Fruit fly (Drosophila melanogaster): ENCODE data around the gene CG15579.

The CG15579 gene

DNA sequence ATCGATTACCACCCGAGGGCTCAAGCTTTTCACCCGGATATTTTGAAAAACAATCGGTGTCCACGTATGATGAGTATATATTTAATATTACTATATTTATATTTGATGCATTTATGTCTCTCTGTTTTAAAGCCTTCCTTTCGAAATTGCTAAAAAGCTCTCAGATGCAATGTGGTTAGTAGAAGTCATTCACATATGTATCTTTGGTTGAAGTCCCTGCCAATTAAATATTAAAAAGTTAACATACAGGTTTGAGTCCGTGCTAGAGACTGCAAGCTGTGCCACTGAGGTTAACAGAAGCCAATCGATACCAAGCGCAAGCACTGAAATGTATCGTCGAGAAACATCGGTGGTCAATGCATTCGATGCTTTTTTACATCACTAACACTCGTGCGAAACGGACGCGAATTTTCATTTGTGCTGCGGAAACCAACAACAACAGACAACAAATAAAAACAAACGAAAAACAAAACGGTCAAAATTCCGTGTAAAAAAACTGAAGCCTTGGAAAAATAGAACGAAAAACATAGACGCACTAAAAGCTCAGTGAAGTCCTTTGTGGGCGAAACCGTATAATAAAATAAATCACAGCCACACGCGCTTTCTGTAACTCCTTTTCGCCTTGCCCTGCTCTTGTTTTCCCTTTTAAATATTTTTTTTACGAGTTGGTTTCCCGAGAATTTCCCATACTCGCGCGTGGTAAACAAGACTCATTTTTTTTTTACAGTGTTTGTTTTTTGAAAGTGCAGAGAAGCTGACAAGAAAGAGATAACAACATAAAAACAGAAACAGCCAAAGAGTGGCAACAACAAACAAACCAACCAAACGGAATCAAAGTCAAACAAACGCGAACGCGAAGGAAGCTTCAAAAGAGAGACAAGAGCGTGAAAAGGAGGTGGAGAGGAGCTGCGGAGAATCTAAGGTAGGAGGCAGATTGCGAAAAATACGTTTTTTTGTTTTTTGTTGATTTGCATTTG is 10.9 kb upstream of the CG15579 start, which contains the start of gene norpA (continued):
- TF ChIP-seq CG7839 (tag; optimal IDR thresholded peaks at IDR 0.05) (peak; percentile 1), wdn (GFP tag; IDR thresholded peaks at IDR 0.05) (no peak), bab2 (GFP tag; optimal IDR thresholded peaks at IDR 0.05) (peak; percentile 9), H15 (GFP tag; IDR thresholded peaks at IDR 0.05) (no peak), gce (GFP tag; IDR thresholded peaks at IDR 0.05) (no peak), CG3407 (GFP tag; optimal IDR thresholded peaks at IDR 0.05) (no peak), CG11696 (GFP tag; IDR thresholded peaks at IDR 0.05) (no peak), D19A (tag; optimal IDR thresholded peaks at IDR 0.05) (no peak), CG3065 (GFP tag; optimal IDR thresholded peaks at IDR 0.05) (no peak), CG7556 (GFP tag; optimal IDR thresholded peaks at IDR 0.05) (peak; percentile 35), Nf-YB (GFP tag; optimal IDR thresholded peaks at IDR 0.05) (no peak), ham (GFP tag; IDR thresholded peaks at IDR 0.05) (no peak), stwl (tag; optimal IDR thresholded peaks at IDR 0.05) (peak; percentile 82), gcm2 (GFP tag; optimal IDR thresholded peaks at IDR 0.05) (peak; percentile 22), Dek (tag; optimal IDR thresholded peaks at IDR 0.05) (no peak), CG14441 (GFP tag; IDR thresholded peaks at IDR 0.05) (no peak), CG8281 (tag; optimal IDR thresholded peaks at IDR 0.05) (no peak), pb (GFP tag; optimal IDR thresholded peaks at IDR 0.05) (no peak), CG10366 (GFP tag; IDR thresholded peaks at IDR 0.05) (no peak), H2.0 (GFP tag; IDR thresholded peaks at IDR 0.05) (no peak), jigr1 (GFP tag; IDR thresholded peaks at IDR 0.05) (no peak), CG3163 (GFP tag; optimal IDR thresholded peaks at IDR 0.05) (no peak), scrt (GFP tag; optimal IDR thresholded peaks at IDR 0.05) (no peak), onecut (GFP tag; IDR thresholded peaks at IDR 0.05) (no peak), klu (GFP tag; IDR thresholded peaks at IDR 0.05) (no peak), dpn (GFP tag; optimal IDR thresholded peaks at IDR 0.05) (peak in 1 of 2 experiments; percentile 19), grau (tag; optimal IDR thresholded peaks at IDR 0.05) (peak; percentile 25), danr (GFP tag; IDR thresholded peaks at IDR 0.05) (no peak), so (GFP tag; IDR thresholded peaks at IDR 0.05) (no peak), p53 (GFP tag; optimal IDR thresholded peaks at IDR 0.05) (no peak), CG17802 (tag; optimal IDR thresholded peaks at IDR 0.05) (no peak), CG9932 (GFP tag; IDR thresholded peaks at IDR 0.05) (peak; percentile 60), Dll (GFP tag; IDR thresholded peaks at IDR 0.05; ENCODE audit: partially characterized antibody) (peak; percentile 83), CG10543 (GFP tag; optimal IDR thresholded peaks at IDR 0.05) (no peak), CG1024 (GFP tag; IDR thresholded peaks at IDR 0.05) (no peak), Eip74EF (GFP tag; optimal IDR thresholded peaks at IDR 0.05) (no peak), Med (GFP tag) (peak; percentile 86), bigmax (GFP tag; optimal IDR thresholded peaks at IDR 0.05) (no peak), lbe (GFP tag; optimal IDR thresholded peaks at IDR 0.05) (no peak), HmgD (GFP tag; optimal IDR thresholded peaks at IDR 0.05) (no peak), corto (GFP tag; optimal IDR thresholded peaks at IDR 0.05) (no peak), Lpt (GFP tag; optimal IDR thresholded peaks at IDR 0.05) (no peak), CG12942 (GFP tag; optimal IDR thresholded peaks at IDR 0.05) (no peak), CG17328 (GFP tag; IDR thresholded peaks at IDR 0.05) (no peak), Atf-2 (GFP tag; optimal IDR thresholded peaks at IDR 0.05) (no peak), Mrtf (GFP tag; IDR thresholded peaks at IDR 0.05) (no peak), Asciz (GFP tag; optimal IDR thresholded peaks at IDR 0.05) (no peak), dysf (GFP tag; IDR thresholded peaks at IDR 0.05) (no peak), unpg (GFP tag; optimal IDR thresholded peaks at IDR 0.05) (peak; percentile 21), fd64A (GFP tag; optimal IDR thresholded peaks at IDR 0.05) (no peak)

Measured in whole organism, embryonic.